Worm (Caenorhabditis elegans) whole organism, L4 larva: ENCODE measurements around the gene Y68A4A.13.
"Not testable (repeated sequence)": the region's sequence is repeated elsewhere in the genome, so short reads cannot be mapped to it uniquely, and the experiment has no call there.

Experiments used
- Y5F2A.4 ChIP-seq: fragments of 200-800 bp; sonication (Bioruptor generic); optimal IDR thresholded peaks from 2 replicates; lab custom pipeline; 2018; ENCODE audit warnings: mild to moderate bottlenecking, missing genetic modification characterization, missing compliant biosample characterization
- aha-1 ChIP-seq: fragments of 150-350 bp; peaks from one replicate; lab custom pipeline; 2014; ENCODE audit warnings: missing biosample characterization, missing genetic modification characterization
- aly-2 ChIP-seq: sonication (generic microtip); optimal IDR thresholded peaks from 2 replicates; lab custom pipeline; 2018; ENCODE audit warnings: missing biosample characterization, missing genetic modification characterization
- ama-1 ChIP-seq: fragments of 150-350 bp; optimal IDR thresholded peaks from 2 replicates; lab custom pipeline; 2014; ENCODE audit warnings: inconsistent platforms, mixed read lengths
- arid-1 ChIP-seq: fragments of 200-800 bp; sonication (Bioruptor generic); conservative IDR thresholded peaks from 2 replicates; pipeline ENCODE4 v1.3.6; 2022; ENCODE audit warnings: missing genetic modification reagents, missing genetic modification characterization, missing compliant biosample characterization
- daf-12 ChIP-seq: fragments of 150-350 bp; optimal IDR thresholded peaks from 2 replicates; lab custom pipeline; 2014; ENCODE audit warnings: missing biosample characterization, missing genetic modification reagents, missing genetic modification characterization
- daf-16 ChIP-seq, 3 experiments: sonication (generic microtip); optimal IDR thresholded peaks; 2 replicates each; lab custom pipeline; 2016 to 2017; ENCODE audit warnings: missing genetic modification characterization in 3 of 3, missing genetic modification reagents in 3 of 3, mild to moderate bottlenecking in 2 of 3, missing compliant biosample characterization in 2 of 3, missing biosample characterization in 1 of 3, moderate library complexity in 1 of 3
- dmd-6 ChIP-seq: fragments of 200-800 bp; sonication (Bioruptor generic); IDR thresholded peaks from 2 replicates; pipeline ENCODE4 v1.3.6; 2022; ENCODE audit warnings: missing genetic modification reagents, missing genetic modification characterization, missing compliant biosample characterization
- dmd-8 ChIP-seq: fragments of 200-800 bp; sonication (Bioruptor generic); IDR thresholded peaks from 2 replicates; pipeline ENCODE4 v1.3.6; 2022; ENCODE audit warnings: missing genetic modification characterization, missing compliant biosample characterization
- dpl-1 ChIP-seq: fragments of 150-350 bp; optimal IDR thresholded peaks from 2 replicates; lab custom pipeline; 2014; ENCODE audit warnings: missing biosample characterization, missing genetic modification reagents, missing genetic modification characterization
- duxl-1 ChIP-seq: sonication (generic microtip); optimal IDR thresholded peaks from 2 replicates; lab custom pipeline; 2016; ENCODE audit warnings: mild to moderate bottlenecking, missing genetic modification characterization, moderate library complexity, missing compliant biosample characterization; ENCODE audit not compliant: poor library complexity
- dve-1 ChIP-seq: sonication (generic microtip); optimal IDR thresholded peaks from 2 replicates; lab custom pipeline; 2017; ENCODE audit warnings: antibody characterized with exemption, mild to moderate bottlenecking, missing genetic modification characterization, missing compliant biosample characterization; ENCODE audit not compliant: insufficient read depth
- egl-43 ChIP-seq: fragments of 200-800 bp; sonication (Bioruptor generic); IDR thresholded peaks from 2 replicates; pipeline ENCODE4 v1.3.6; 2022; ENCODE audit warnings: missing genetic modification reagents, missing genetic modification characterization, missing compliant biosample characterization
- lim-7 ChIP-seq: fragments of 200-800 bp; sonication (Bioruptor generic); IDR thresholded peaks from 2 replicates; pipeline ENCODE4 v1.3.6; 2022; ENCODE audit warnings: missing genetic modification characterization, missing compliant biosample characterization
- lin-15B ChIP-seq: fragments of 150-350 bp; sonication (generic microtip); optimal IDR thresholded peaks from 3 replicates; lab custom pipeline; 2014; ENCODE audit warnings: missing biosample characterization, missing genetic modification characterization
- mdt-29 ChIP-seq: fragments of 200-800 bp; sonication (Bioruptor generic); IDR thresholded peaks from 2 replicates; pipeline ENCODE4 v1.3.6; 2022; ENCODE audit warnings: missing genetic modification reagents, missing genetic modification characterization, missing compliant biosample characterization
- mes-2 ChIP-seq: sonication (generic microtip); optimal IDR thresholded peaks from 2 replicates; lab custom pipeline; 2016; ENCODE audit warnings: missing genotype, mild to moderate bottlenecking, missing genetic modification characterization, missing compliant biosample characterization; ENCODE audit not compliant: poor library complexity, severe bottlenecking
- mxl-2 ChIP-seq: fragments of 200-800 bp; sonication (Bioruptor generic); conservative IDR thresholded peaks from 2 replicates; pipeline ENCODE4 v1.3.6; 2022; ENCODE audit warnings: missing genetic modification reagents, missing genetic modification characterization, missing compliant biosample characterization
- nhr-10 ChIP-seq: fragments of 150-350 bp; optimal IDR thresholded peaks from 2 replicates; lab custom pipeline; 2014; ENCODE audit warnings: missing biosample characterization, missing genetic modification characterization
- nhr-102 ChIP-seq: sonication (generic microtip); optimal IDR thresholded peaks from 2 replicates; lab custom pipeline; 2016; ENCODE audit warnings: mild to moderate bottlenecking, missing genetic modification characterization, moderate library complexity, missing compliant biosample characterization
- nhr-11 ChIP-seq: fragments of 150-350 bp; optimal IDR thresholded peaks from 2 replicates; lab custom pipeline; 2014; ENCODE audit warnings: missing biosample characterization, missing genetic modification characterization
- nhr-42 ChIP-seq: fragments of 200-800 bp; sonication (Bioruptor generic); IDR thresholded peaks from 2 replicates; pipeline ENCODE4 v1.3.6; 2022; ENCODE audit warnings: missing genetic modification characterization, missing compliant biosample characterization
- pha-4 ChIP-seq, 2 experiments: fragments of 150-350 bp in 1 of 2; fragments of 200-800 bp in 1 of 2; sonication (Bioruptor generic) in 1 of 2; IDR thresholded peaks in 1 of 2; optimal IDR thresholded peaks in 1 of 2; 2 replicates each; pipeline versions ENCODE4 v1.3.6 to Lab custom; 2014 to 2022; ENCODE audit warnings: missing genetic modification characterization in 2 of 2, missing genetic modification reagents in 2 of 2, missing biosample characterization in 1 of 2, missing compliant biosample characterization in 1 of 2
- set-16 ChIP-seq: fragments of 200-800 bp; sonication (Bioruptor generic); IDR thresholded peaks from 2 replicates; pipeline ENCODE4 v1.3.6; 2022; ENCODE audit warnings: missing genetic modification reagents, missing genetic modification characterization, missing compliant biosample characterization
- skn-1 ChIP-seq: fragments of 150-350 bp; optimal IDR thresholded peaks from 2 replicates; lab custom pipeline; 2014; ENCODE audit warnings: missing biosample characterization, missing genetic modification characterization
- snpc-1.2 ChIP-seq: fragments of 200-800 bp; sonication (Bioruptor generic); IDR thresholded peaks from 2 replicates; pipeline ENCODE4 v1.3.6; 2022; ENCODE audit warnings: missing genetic modification reagents, missing genetic modification characterization, missing compliant biosample characterization
- spr-3 ChIP-seq: fragments of 200-800 bp; sonication (Bioruptor generic); optimal IDR thresholded peaks from 2 replicates; lab custom pipeline; 2018; ENCODE audit warnings: mild to moderate bottlenecking, missing genetic modification characterization, missing compliant biosample characterization
- tag-97 ChIP-seq: fragments of 200-800 bp; sonication (Bioruptor generic); IDR thresholded peaks from 2 replicates; pipeline ENCODE4 v1.3.6; 2022; ENCODE audit warnings: missing genetic modification characterization, missing compliant biosample characterization
- zfp-2 ChIP-seq: sonication (generic microtip); optimal IDR thresholded peaks from 2 replicates; lab custom pipeline; 2016; ENCODE audit warnings: mild to moderate bottlenecking, missing genetic modification characterization, missing compliant biosample characterization
- zfp-3 ChIP-seq: fragments of 200-800 bp; sonication (Bioruptor generic); conservative IDR thresholded peaks from 2 replicates; pipeline ENCODE4 v1.3.6; 2022; ENCODE audit warnings: missing genetic modification reagents, missing genetic modification characterization, missing compliant biosample characterization
- zip-11 ChIP-seq: fragments of 200-800 bp; sonication (Bioruptor generic); IDR thresholded peaks from 2 replicates; pipeline ENCODE4 v1.3.6; 2022; ENCODE audit warnings: missing genetic modification characterization, missing compliant biosample characterization
- zip-2 ChIP-seq: fragments of 150-350 bp; optimal IDR thresholded peaks from 2 replicates; lab custom pipeline; 2014; ENCODE audit warnings: missing biosample characterization, missing genetic modification characterization

Gene Y68A4A.13

ce11 chrV:17208045-17208444 is at the start of gene Y68A4A.13:
Gene Y68A4A.13, minus strand, starts transcription at chrV:17208145.
- TF ChIP-seq mxl-2 (no peak), aha-1 (peak; percentile 44)

DNA sequence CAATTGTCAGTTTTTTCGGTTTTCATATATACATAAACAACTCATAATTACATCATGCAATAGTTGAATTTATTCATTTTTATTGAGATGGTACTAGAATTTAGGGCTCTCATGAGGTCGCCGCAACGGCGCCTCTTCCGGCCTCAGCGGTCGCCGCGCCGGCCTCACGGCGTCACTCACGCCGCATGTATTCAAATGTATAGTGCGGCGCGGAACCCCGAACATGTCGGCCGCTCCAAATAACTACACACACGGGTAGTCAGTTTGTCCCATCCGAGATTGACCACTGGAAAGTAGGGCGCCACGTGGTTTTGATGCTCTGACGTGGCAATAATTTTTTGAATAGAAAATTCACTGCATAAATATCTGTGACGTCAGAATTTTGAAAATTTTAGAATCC is 49.7 kb upstream of the Y68A4A.13 start:
- no peak for TF ChIP-seq Y5F2A.4
- peak; percentile 59; the same call in 1 of the 2 replicates for TF ChIP-seq set-16
- TF ChIP-seq aly-2 = no peak
- TF ChIP-seq mes-2 = no peak
- no peak for TF ChIP-seq ama-1 (lab: Kevin White, UChicago)
- TF ChIP-seq daf-12 = no peak
- TF ChIP-seq nhr-102 (tag; lab: Kevin White, UChicago) = no peak
- no peak for TF ChIP-seq egl-43 (GFP tag; lab: Robert Waterston, UW)
- TF ChIP-seq dpl-1 (GFP tag; lab: Kevin White, UChicago) = no peak

ce11 chrV:17255454-17255853 is 47.5 kb upstream of the Y68A4A.13 start, which contains the start of gene srh-115:
Gene srh-115, plus strand, starts transcription at chrV:17255754.
- TF ChIP-seq nhr-42 (GFP tag; lab: Robert Waterston, UW) (no peak), dve-1 (tag; lab: Kevin White, UChicago) (no peak), zfp-3 (GFP tag; lab: Robert Waterston, UW) (no peak), dmd-6 (GFP tag; lab: Robert Waterston, UW) (no peak), lim-7 (GFP tag; lab: Robert Waterston, UW) (no peak), lin-15B (tag; lab: Kevin White, UChicago) (no peak), snpc-1.2 (no peak), set-16 (no peak), arid-1 (GFP tag; lab: Robert Waterston, UW) (no peak), daf-16 (GFP tag; optimal IDR thresholded peaks at IDR 0.05; lab: Kevin White, UChicago) (no peak), daf-16 (tag; optimal IDR thresholded peaks at IDR 0.05; lab: Kevin White, UChicago) (no peak), skn-1 (tag; lab: Kevin White, UChicago) (no peak), duxl-1 (no peak), mdt-29 (GFP tag; lab: Robert Waterston, UW) (no peak), nhr-11 (tag; lab: Kevin White, UChicago) (no peak), dmd-8 (GFP tag; lab: Robert Waterston, UW) (no peak), pha-4 (GFP tag; IDR thresholded peaks at IDR 0.05; lab: Robert Waterston, UW) (no peak), pha-4 (tag; optimal IDR thresholded peaks at IDR 0.05; lab: Kevin White, UChicago) (no peak), zfp-2 (tag; lab: Kevin White, UChicago) (no peak), daf-12 (no peak)
- TF ChIP-seq, all 104 proteins: peak for 0

- not testable (repeated sequence) for TF ChIP-seq zip-2 (tag; lab: Kevin White, UChicago); tag-97 (GFP tag; lab: Robert Waterston, UW); zip-11
These were observed 47.1 kb upstream of the Y68A4A.13 start, which contains the start of gene srh-116 for ce11 chrV:17255028-17255427. Gene srh-116, minus strand, starts transcription at chrV:17255128.

DNA sequence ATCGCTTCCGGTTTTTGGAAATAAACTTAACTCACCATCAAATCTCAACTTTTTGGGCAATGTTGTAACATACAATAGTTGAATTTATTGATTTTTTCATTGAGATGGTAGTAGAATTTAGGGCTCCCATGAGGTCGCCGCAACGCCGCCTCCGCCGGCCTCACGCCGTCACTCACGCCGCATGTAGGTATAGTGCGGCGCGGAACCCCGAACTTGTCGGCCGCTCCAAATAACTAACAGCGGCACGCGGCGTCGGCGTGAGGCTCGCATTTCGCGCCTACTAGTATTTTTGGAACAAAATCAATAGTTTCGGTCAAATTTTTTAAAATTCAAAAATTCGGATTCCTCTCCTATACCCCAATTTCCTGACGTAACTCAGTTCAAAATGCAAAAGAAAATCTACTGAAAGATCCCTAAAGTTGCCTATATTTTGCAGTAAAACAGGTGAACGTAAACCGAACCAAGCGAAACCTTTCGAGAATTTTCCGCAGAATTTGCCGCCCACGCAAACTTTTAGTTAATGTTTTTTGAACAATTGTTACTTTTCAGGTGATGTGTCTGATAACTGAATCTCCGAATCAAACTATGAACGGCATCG is 43.5 kb upstream of the Y68A4A.13 start, which contains the start of gene Y61B8A.6:
Gene Y61B8A.6, plus strand, starts transcription at position 548 of the 598 bp plus-strand sequence.
- TF ChIP-seq pha-4 (GFP tag; IDR thresholded peaks at IDR 0.05; lab: Robert Waterston, UW) (no peak), pha-4 (tag; optimal IDR thresholded peaks at IDR 0.05; lab: Kevin White, UChicago) (no peak), nhr-10 (no peak), spr-3 (no peak), set-16 (peak; percentile 73)
